Fruit fly (Drosophila melanogaster) whole organism, embryonic: ENCODE data around the gene NdufA3.

ENCODE experiments used
- Atf-2 ChIP-seq: fragments of 200-800 bp; sonication (Bioruptor generic); optimal IDR thresholded peaks from 2 replicates; lab custom pipeline; 2016; ENCODE audit warnings: missing biosample characterization, missing genetic modification characterization
- Bdp1 ChIP-seq: fragments of 200-800 bp; sonication (Bioruptor generic); optimal IDR thresholded peaks from 3 replicates; lab custom pipeline; 2016; ENCODE audit warnings: missing biosample characterization, missing genetic modification characterization
- BtbVII ChIP-seq: fragments of 200-800 bp; sonication (Bioruptor generic); optimal IDR thresholded peaks from 3 replicates; lab custom pipeline; 2017; ENCODE audit warnings: missing biosample characterization, mild to moderate bottlenecking, missing genetic modification characterization
- CG10267 ChIP-seq: fragments of 200-800 bp; sonication (Bioruptor generic); optimal IDR thresholded peaks from 2 replicates; lab custom pipeline; 2018; ENCODE audit warnings: missing biosample characterization, mild to moderate bottlenecking, missing genetic modification characterization, moderate library complexity
- CG10959 ChIP-seq: fragments of 200-800 bp; sonication (Bioruptor generic); IDR thresholded peaks from 2 replicates; pipeline ENCODE4 v1.3.6; 2022; ENCODE audit warnings: missing biosample characterization, missing genetic modification characterization
- CG11085 ChIP-seq: fragments of 200-800 bp; sonication (Bioruptor generic); IDR thresholded peaks from 2 replicates; pipeline ENCODE4 v1.3.6; 2022; ENCODE audit warnings: missing biosample characterization, missing genetic modification characterization
- CG1233 ChIP-seq: fragments of 200-800 bp; sonication (Bioruptor generic); optimal IDR thresholded peaks from 4 replicates; lab custom pipeline; 2018; ENCODE audit warnings: missing biosample characterization, mild to moderate bottlenecking, missing genetic modification characterization
- CG12769 ChIP-seq: fragments of 200-800 bp; sonication (Bioruptor generic); optimal IDR thresholded peaks from 2 replicates; lab custom pipeline; 2019; ENCODE audit warnings: missing biosample characterization, mild to moderate bottlenecking, missing genetic modification characterization, moderate library complexity
- CG14050 ChIP-seq: fragments of 200-800 bp; sonication (Bioruptor generic); IDR thresholded peaks from 3 replicates; pipeline ENCODE4 v1.3.6; 2022; ENCODE audit warnings: missing biosample characterization, missing genetic modification characterization
- CG17186 ChIP-seq: fragments of 200-800 bp; sonication (Bioruptor generic); optimal IDR thresholded peaks from 3 replicates; lab custom pipeline; 2017; ENCODE audit warnings: missing biosample characterization, missing genetic modification reagents, missing genetic modification characterization
- CG17802 ChIP-seq: fragments of 200-800 bp; sonication (Bioruptor generic); optimal IDR thresholded peaks from 2 replicates; lab custom pipeline; 2018; ENCODE audit warnings: missing biosample characterization, mild to moderate bottlenecking, missing genetic modification characterization, moderate library complexity
- CG2712 ChIP-seq: fragments of 200-800 bp; optimal IDR thresholded peaks from 3 replicates; lab custom pipeline; 2019; ENCODE audit warnings: missing biosample characterization, mild to moderate bottlenecking, missing genetic modification characterization, moderate library complexity
- CG31441 ChIP-seq: fragments of 200-800 bp; sonication (Bioruptor generic); IDR thresholded peaks from 2 replicates; pipeline ENCODE4 v1.3.6; 2022; ENCODE audit warnings: missing biosample characterization, missing genetic modification characterization
- CG3407 ChIP-seq: fragments of 200-800 bp; sonication (Bioruptor generic); optimal IDR thresholded peaks from 2 replicates; lab custom pipeline; 2018; ENCODE audit warnings: missing biosample characterization, mild to moderate bottlenecking, missing genetic modification characterization
- CG4707 ChIP-seq: fragments of 200-800 bp; sonication (Bioruptor generic); optimal IDR thresholded peaks from 2 replicates; lab custom pipeline; 2018; ENCODE audit warnings: missing biosample characterization, mild to moderate bottlenecking, missing genetic modification characterization, moderate library complexity
- CG5953 ChIP-seq: fragments of 200-800 bp; sonication (Bioruptor generic); IDR thresholded peaks from 2 replicates; pipeline ENCODE4 v1.3.6; 2022; ENCODE audit warnings: missing biosample characterization, missing genetic modification characterization
- CG8281 ChIP-seq: fragments of 200-800 bp; sonication (Bioruptor generic); optimal IDR thresholded peaks from 2 replicates; lab custom pipeline; 2018; ENCODE audit warnings: missing biosample characterization, mild to moderate bottlenecking, missing genetic modification characterization, moderate library complexity
- CG8388 ChIP-seq: fragments of 200-800 bp; sonication (Bioruptor generic); optimal IDR thresholded peaks from 2 replicates; lab custom pipeline; 2019; ENCODE audit warnings: missing biosample characterization, mild to moderate bottlenecking, missing genetic modification characterization, moderate library complexity
- Chrac-16 ChIP-seq: fragments of 200-800 bp; sonication (Bioruptor generic); optimal IDR thresholded peaks from 3 replicates; lab custom pipeline; 2016; ENCODE audit warnings: missing biosample characterization, missing genetic modification characterization
- Deaf1 ChIP-seq: fragments of 200-800 bp; optimal IDR thresholded peaks from 3 replicates; lab custom pipeline; 2019; ENCODE audit warnings: missing biosample characterization, mild to moderate bottlenecking, missing genetic modification characterization, moderate library complexity
- Dek ChIP-seq: fragments of 200-800 bp; sonication (Bioruptor generic); optimal IDR thresholded peaks from 3 replicates; lab custom pipeline; 2019; ENCODE audit warnings: missing biosample characterization, mild to moderate bottlenecking, missing genetic modification characterization, moderate library complexity
- Eip74EF ChIP-seq, 2 experiments: fragments of 200-800 bp in 1 of 2; fragments of >200 bp in 1 of 2; sonication (Bioruptor generic) in 1 of 2; optimal IDR thresholded peaks; 2 replicates each; lab custom pipeline; 2017 to 2019; ENCODE audit warnings: missing biosample characterization in 2 of 2, missing genetic modification characterization in 2 of 2, mild to moderate bottlenecking in 1 of 2, moderate library complexity in 1 of 2
- H15 ChIP-seq: fragments of 200-800 bp; sonication (Bioruptor generic); IDR thresholded peaks from 3 replicates; pipeline ENCODE4 v1.3.6; 2022; ENCODE audit warnings: missing biosample characterization, missing genetic modification characterization
- Hr51 ChIP-seq, 2 experiments: fragments of 200-800 bp; sonication (Bioruptor generic); optimal IDR thresholded peaks; 2 replicates in 1 of 2; 3 replicates in 1 of 2; lab custom pipeline; 2016 to 2018; ENCODE audit warnings: missing biosample characterization in 2 of 2, missing genetic modification characterization in 2 of 2, mild to moderate bottlenecking in 1 of 2, moderate library complexity in 1 of 2
- Mrtf ChIP-seq: fragments of 200-800 bp; sonication (Bioruptor generic); IDR thresholded peaks from 3 replicates; pipeline ENCODE4 v1.3.6; 2022; ENCODE audit warnings: missing biosample characterization, missing genetic modification characterization
- NC2α ChIP-seq: fragments of 200-800 bp; sonication (Bioruptor generic); optimal IDR thresholded peaks from 2 replicates; lab custom pipeline; 2016; ENCODE audit warnings: missing biosample characterization, missing genetic modification characterization
- NK7.1 ChIP-seq: fragments of 200-800 bp; sonication (Bioruptor generic); optimal IDR thresholded peaks from 3 replicates; lab custom pipeline; 2016; ENCODE audit warnings: missing biosample characterization, missing genetic modification characterization
- abd-A ChIP-seq: fragments of 200-800 bp; sonication (Bioruptor generic); optimal IDR thresholded peaks from 3 replicates; lab custom pipeline; 2019; ENCODE audit warnings: missing biosample characterization, mild to moderate bottlenecking, missing genetic modification characterization, moderate library complexity
- bbx ChIP-seq: fragments of 200-800 bp; sonication (Bioruptor generic); IDR thresholded peaks from 2 replicates; pipeline ENCODE4 v1.3.6; 2022; ENCODE audit warnings: missing biosample characterization, missing genetic modification characterization; ENCODE audit not compliant: partially characterized antibody
- br ChIP-seq: fragments of >200 bp; optimal IDR thresholded peaks from 2 replicates; lab custom pipeline; 2017
- da ChIP-seq: fragments of 200-800 bp; sonication (Bioruptor generic); optimal IDR thresholded peaks from 2 replicates; lab custom pipeline; 2016; ENCODE audit warnings: missing biosample characterization, missing genetic modification characterization
- dm ChIP-seq: fragments of 200-800 bp; sonication (Bioruptor generic); optimal IDR thresholded peaks from 3 replicates; lab custom pipeline; 2016; ENCODE audit warnings: missing biosample characterization, missing genetic modification characterization
- dmrt99B ChIP-seq: fragments of 200-800 bp; sonication (Bioruptor generic); optimal IDR thresholded peaks from 2 replicates; lab custom pipeline; 2018; ENCODE audit warnings: missing biosample characterization, mild to moderate bottlenecking, missing genetic modification characterization, moderate library complexity
- dysf ChIP-seq: fragments of 200-800 bp; sonication (Bioruptor generic); IDR thresholded peaks from 3 replicates; pipeline ENCODE4 v1.3.6; 2022; ENCODE audit warnings: missing biosample characterization, missing genetic modification characterization
- gcm ChIP-seq: fragments of 200-800 bp; sonication (Bioruptor generic); optimal IDR thresholded peaks from 2 replicates; lab custom pipeline; 2019; ENCODE audit warnings: missing biosample characterization, mild to moderate bottlenecking, missing genetic modification characterization, moderate library complexity
- gsb-n ChIP-seq: fragments of 200-800 bp; sonication (Bioruptor generic); optimal IDR thresholded peaks from 3 replicates; lab custom pipeline; 2018; ENCODE audit warnings: missing biosample characterization, mild to moderate bottlenecking, missing genetic modification characterization
- insv ChIP-seq, 2 experiments: fragments of 200-800 bp; sonication (Bioruptor generic); optimal IDR thresholded peaks; 3 replicates each; lab custom pipeline; 2016 to 2018; ENCODE audit warnings: missing biosample characterization in 2 of 2, missing genetic modification characterization in 2 of 2
- klu ChIP-seq: fragments of 200-800 bp; sonication (Bioruptor generic); IDR thresholded peaks from 2 replicates; pipeline ENCODE4 v1.3.6; 2022; ENCODE audit warnings: missing biosample characterization, missing genetic modification characterization
- lola ChIP-seq, 3 experiments: fragments of >200 bp in 2 of 3; fragments of 200-800 bp in 1 of 3; sonication (Bioruptor generic) in 1 of 3; optimal IDR thresholded peaks; 2 replicates each; lab custom pipeline; 2017 to 2019; ENCODE audit warnings: missing biosample characterization in 3 of 3, missing genetic modification characterization in 3 of 3, mild to moderate bottlenecking in 1 of 3, moderate library complexity in 1 of 3
- onecut ChIP-seq: fragments of 200-800 bp; sonication (Bioruptor generic); IDR thresholded peaks from 2 replicates; pipeline ENCODE4 v1.3.6; 2022; ENCODE audit warnings: missing biosample characterization, missing genetic modification characterization
- org-1 ChIP-seq: fragments of 200-800 bp; sonication (Bioruptor generic); optimal IDR thresholded peaks from 2 replicates; lab custom pipeline; 2017; ENCODE audit warnings: missing biosample characterization, missing genetic modification characterization
- otp ChIP-seq: fragments of 200-800 bp; sonication (Bioruptor generic); IDR thresholded peaks from 3 replicates; pipeline ENCODE4, ENCODE4 v1.3.6; 2022; ENCODE audit warnings: missing biosample characterization, missing genetic modification characterization
- phol ChIP-seq: fragments of 200-800 bp; sonication (Bioruptor generic); optimal IDR thresholded peaks from 3 replicates; lab custom pipeline; 2018; ENCODE audit warnings: missing biosample characterization, mild to moderate bottlenecking, missing genetic modification characterization, moderate library complexity
- run ChIP-seq: fragments of 200-800 bp; sonication (Bioruptor generic); optimal IDR thresholded peaks from 3 replicates; lab custom pipeline; 2018; ENCODE audit warnings: missing biosample characterization, mild to moderate bottlenecking, missing genetic modification characterization
- slp2 ChIP-seq: fragments of 200-800 bp; sonication (Bioruptor generic); optimal IDR thresholded peaks from 2 replicates; lab custom pipeline; 2016; ENCODE audit warnings: missing biosample characterization, missing genetic modification characterization
- so ChIP-seq: fragments of 200-800 bp; sonication (Bioruptor generic); IDR thresholded peaks from 3 replicates; pipeline ENCODE4 v1.3.6; 2022; ENCODE audit warnings: missing biosample characterization, missing genetic modification characterization
- sr ChIP-seq: fragments of 200-800 bp; sonication (Bioruptor generic); IDR thresholded peaks from 3 replicates; pipeline ENCODE4 v1.3.6; 2022; ENCODE audit warnings: missing biosample characterization, missing genetic modification characterization
- ssp ChIP-seq: fragments of 200-800 bp; sonication (Bioruptor generic); IDR thresholded peaks from 2 replicates; pipeline ENCODE4 v1.3.6; 2022; ENCODE audit warnings: missing biosample characterization, missing genetic modification characterization
- unpg ChIP-seq: fragments of 200-800 bp; sonication (Bioruptor generic); optimal IDR thresholded peaks from 3 replicates; lab custom pipeline; 2018; ENCODE audit warnings: missing biosample characterization, mild to moderate bottlenecking, missing genetic modification characterization, moderate library complexity

The NdufA3 gene

DNA sequence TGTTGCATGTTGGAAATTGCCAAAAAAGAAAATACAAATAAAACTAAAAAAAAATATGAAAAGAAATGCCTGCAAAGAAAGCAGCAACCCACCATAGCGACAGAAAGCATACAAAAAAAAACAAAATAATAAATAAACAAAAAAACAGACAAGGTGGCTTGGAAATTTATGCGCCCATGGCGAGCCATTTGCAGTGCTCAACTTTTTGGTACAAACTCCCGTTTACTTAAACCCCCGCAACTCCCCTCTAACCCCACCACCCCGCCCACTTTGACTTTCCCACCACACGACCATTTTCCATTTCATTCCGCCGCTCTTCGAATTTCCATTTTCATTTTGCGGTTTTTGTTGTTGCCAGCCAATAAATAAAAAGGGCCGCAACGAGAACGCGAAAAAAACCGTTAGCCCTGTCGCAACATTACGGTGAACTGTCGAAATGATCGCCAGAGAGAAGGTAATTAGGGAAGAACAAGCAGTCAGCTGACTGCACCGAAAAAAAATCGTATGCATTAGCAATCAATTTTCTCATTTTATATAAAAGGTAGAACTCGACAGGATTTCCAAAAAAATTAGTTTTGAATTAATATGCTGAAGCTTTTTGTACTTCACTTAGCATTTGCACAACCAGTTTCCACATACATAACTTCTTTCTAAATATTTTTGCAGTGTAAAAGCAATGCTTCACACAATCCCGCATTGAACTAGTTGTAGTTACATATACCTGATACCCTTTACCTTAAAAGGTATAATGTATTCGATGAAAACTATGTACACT, 22.9 kb downstream of the NdufA3 start (continued):
- no peak for TF ChIP-seq BtbVII (GFP tag; lab: Kevin White, UChicago)
- peak; percentile 16 for TF ChIP-seq CG4707 (GFP tag; lab: Kevin White, UChicago)
- no peak for TF ChIP-seq NK7.1 (GFP tag; lab: Kevin White, UChicago)
- TF ChIP-seq CG11085, result no peak
- peak; percentile 58 for TF ChIP-seq phol (tag; lab: Kevin White, UChicago)
- peak; percentile 14 for TF ChIP-seq CG17802
- peak; percentile 30 for TF ChIP-seq CG10267 (tag; lab: Kevin White, UChicago)
- TF ChIP-seq slp2 (GFP tag; lab: Kevin White, UChicago), result peak; percentile 36
- peak; percentile 2 for TF ChIP-seq Dek (tag; lab: Kevin White, UChicago)
- peak in 1 of 3 experiments; percentile 41 for TF ChIP-seq lola (GFP tag; optimal IDR thresholded peaks at IDR 0.05; lab: Kevin White, UChicago)
- TF ChIP-seq onecut (GFP tag; lab: Robert Waterston, UW), result peak; percentile 31; the same call in 1 of the 2 replicates
- peak; percentile 43 to 66 for TF ChIP-seq Hr51 (GFP tag; optimal IDR thresholded peaks at IDR 0.05; lab: Kevin White, UChicago)
- TF ChIP-seq Eip74EF (GFP tag; optimal IDR thresholded peaks at IDR 0.05; lab: Kevin White, UChicago), result peak in 1 of 2 experiments; percentile 17
- 0 out of 3 replicates have a peak, but pooled peaks have one; percentile 15 for TF ChIP-seq H15 (GFP tag; lab: Robert Waterston, UW)
- peak; percentile 45 for TF ChIP-seq ssp (GFP tag; lab: Robert Waterston, UW)
- TF ChIP-seq CG1233 (GFP tag; lab: Kevin White, UChicago), result no peak
- TF ChIP-seq org-1 (GFP tag; lab: Kevin White, UChicago), result peak; percentile 41
- TF ChIP-seq run (tag; lab: Kevin White, UChicago), result peak; percentile 25
- TF ChIP-seq Mrtf (GFP tag; lab: Robert Waterston, UW), result 0 out of 3 replicates have a peak, but pooled peaks have one; percentile 35
- no peak for TF ChIP-seq abd-A (tag; lab: Kevin White, UChicago)
- TF ChIP-seq so (GFP tag; lab: Robert Waterston, UW), result no peak
- no peak for TF ChIP-seq CG17186 (GFP tag; lab: Kevin White, UChicago)
- peak; percentile 38 for TF ChIP-seq gcm (GFP tag; lab: Kevin White, UChicago)
- peak; percentile 22 for TF ChIP-seq Chrac-16
- peak; percentile 74 for TF ChIP-seq CG31441 (GFP tag; lab: Robert Waterston, UW)
- TF ChIP-seq dysf (GFP tag; lab: Robert Waterston, UW), result peak; percentile 71
- TF ChIP-seq dmrt99B (tag; lab: Kevin White, UChicago), result peak; percentile 73
- TF ChIP-seq klu (GFP tag; lab: Robert Waterston, UW), result no peak
- TF ChIP-seq otp, result peak; percentile 51; the same call in 1 of the 3 replicates
- TF ChIP-seq unpg, result peak; percentile 64
- no peak for TF ChIP-seq bbx (GFP tag; lab: Robert Waterston, UW)
- TF ChIP-seq CG5953 (GFP tag; lab: Robert Waterston, UW), result peak; percentile 28; the same call in 1 of the 2 replicates
- peak; percentile 4 for TF ChIP-seq NC2α
- TF ChIP-seq br (lab: Kevin White, UChicago), result no peak
- TF ChIP-seq gsb-n, result peak; percentile 46
- TF ChIP-seq CG10959 (GFP tag; lab: Robert Waterston, UW), result no peak
- peak; percentile 11 for TF ChIP-seq Deaf1 (tag; lab: Kevin White, UChicago)
- no peak for TF ChIP-seq Bdp1 (GFP tag; lab: Kevin White, UChicago)
- peak; percentile 25; the same call in 1 of the 3 replicates for TF ChIP-seq CG14050
- TF ChIP-seq CG8281 (tag; lab: Kevin White, UChicago), result peak; percentile 25
- TF ChIP-seq dm (GFP tag; lab: Kevin White, UChicago), result peak; percentile 5
- TF ChIP-seq sr (GFP tag; lab: Robert Waterston, UW), result no peak
- peak; percentile 37 for TF ChIP-seq CG12769
- peak; percentile 25 for TF ChIP-seq CG3407
- peak; percentile 62 for TF ChIP-seq CG2712 (tag; lab: Kevin White, UChicago)
- TF ChIP-seq da (GFP tag; lab: Kevin White, UChicago), result no peak
- no peak for TF ChIP-seq Atf-2 (GFP tag; lab: Kevin White, UChicago)
- no peak for TF ChIP-seq insv (GFP tag; optimal IDR thresholded peaks at IDR 0.05; lab: Kevin White, UChicago)
- peak; percentile 52 for TF ChIP-seq CG8388
